Fruit fly (Drosophila melanogaster): ENCODE results near the gene muc.
A peak's percentile ranks its signal among the peaks of the same experiment; 100 is the strongest.

Gene muc

DNA sequence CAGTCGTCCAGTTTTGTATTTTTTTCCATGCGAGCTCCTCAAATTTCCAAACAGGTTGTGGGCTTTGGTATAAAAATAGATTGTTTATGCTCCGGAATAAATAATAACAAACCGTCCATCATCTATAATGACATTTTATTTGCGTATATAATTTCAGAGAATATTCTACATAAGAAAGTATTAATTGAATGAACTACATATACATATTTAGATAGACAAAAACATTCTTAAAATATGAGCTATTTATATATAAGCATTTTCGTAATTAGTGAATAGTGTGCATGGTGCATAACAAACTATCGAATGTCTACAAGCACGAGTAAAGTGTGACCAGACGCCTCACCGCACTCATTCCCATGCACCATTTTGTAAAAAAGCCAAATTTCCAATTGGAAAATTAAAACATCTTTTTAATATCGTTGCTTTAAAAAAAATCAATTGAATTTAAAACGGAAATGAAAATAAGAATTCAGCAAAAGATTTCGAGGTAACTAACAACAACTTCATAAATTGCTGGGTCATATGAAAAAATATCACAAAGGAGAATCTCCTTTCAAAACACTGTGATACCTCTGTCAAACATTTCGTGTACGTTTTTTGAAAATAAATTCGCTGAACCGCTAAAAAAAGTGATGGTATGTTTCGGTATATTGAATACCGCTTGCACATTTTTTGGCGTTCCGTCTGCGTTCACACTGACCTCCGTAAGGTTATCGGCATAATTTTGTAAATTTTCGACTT, at the start of gene muc (continued):
- TF ChIP-seq CG34224 (GFP tag; IDR thresholded peaks at IDR 0.05; ENCODE audit: partially characterized antibody) (no peak), Ptx1 (GFP tag; IDR thresholded peaks at IDR 0.05) (peak; percentile 27; the same call in 1 of the 2 replicates), CkIIα-i1 (GFP tag; IDR thresholded peaks at IDR 0.05) (no peak), gcm (GFP tag; optimal IDR thresholded peaks at IDR 0.05) (no peak), Pdp1 (GFP tag; optimal IDR thresholded peaks at IDR 0.05) (peak; percentile 28 to 38), ken (GFP tag; IDR thresholded peaks at IDR 0.05) (0 out of 3 replicates have a peak, but pooled peaks have one; percentile 8), BEAF-32 (GFP tag; optimal IDR thresholded peaks at IDR 0.05) (peak; percentile 86), tgo (GFP tag; IDR thresholded peaks at IDR 0.05) (peak; percentile 52), CG4328 (GFP tag; optimal IDR thresholded peaks at IDR 0.05) (no peak), nerfin-1 (tag; optimal IDR thresholded peaks at IDR 0.05) (peak; percentile 40), CG15073 (GFP tag; optimal IDR thresholded peaks at IDR 0.05) (no peak), HLH4C (GFP tag; IDR thresholded peaks at IDR 0.05; ENCODE audit: partially characterized antibody) (0 out of 3 replicates have a peak, but pooled peaks have one; percentile 30), CG8478 (optimal IDR thresholded peaks at IDR 0.05) (no peak), chm (GFP tag; IDR thresholded peaks at IDR 0.05) (peak; percentile 59; the same call in 1 of the 2 replicates), CG14050 (GFP tag; IDR thresholded peaks at IDR 0.05) (no peak), Lpt (GFP tag; optimal IDR thresholded peaks at IDR 0.05) (no peak), Gug (GFP tag; IDR thresholded peaks at IDR 0.05) (0 out of 4 replicates have a peak, but pooled peaks have one; percentile 17), CG13424 (tag; optimal IDR thresholded peaks at IDR 0.05) (peak; percentile 48), CG3995 (GFP tag; optimal IDR thresholded peaks at IDR 0.05) (peak; percentile 3), toy (GFP tag; IDR thresholded peaks at IDR 0.05) (no peak), Fer3 (tag; optimal IDR thresholded peaks at IDR 0.05) (peak; percentile 44), CG13624 (GFP tag; optimal IDR thresholded peaks at IDR 0.05) (peak; percentile 15), ap (GFP tag; IDR thresholded peaks at IDR 0.05) (no peak), CG10959 (GFP tag; IDR thresholded peaks at IDR 0.05) (no peak), chif (GFP tag; optimal IDR thresholded peaks at IDR 0.05) (peak in 1 of 2 experiments; percentile 60), CG9609 (GFP tag; optimal IDR thresholded peaks at IDR 0.05) (peak; percentile 38), CG4854 (GFP tag; optimal IDR thresholded peaks at IDR 0.05) (no peak), CG1647 (GFP tag; optimal IDR thresholded peaks at IDR 0.05) (no peak), mam (GFP tag; optimal IDR thresholded peaks at IDR 0.05) (peak; percentile 52), Atf6 (GFP tag; IDR thresholded peaks at IDR 0.05) (0 out of 2 replicates have a peak, but pooled peaks have one; percentile 38), C15 (GFP tag; IDR thresholded peaks at IDR 0.05) (no peak), eyg (GFP tag; optimal IDR thresholded peaks at IDR 0.05) (no peak), ash1 (GFP tag; optimal IDR thresholded peaks at IDR 0.05) (no peak), ham (GFP tag; IDR thresholded peaks at IDR 0.05) (no peak)

- no peak for TF ChIP-seq CG9437 (GFP tag; optimal IDR thresholded peaks at IDR 0.05)
- no peak for TF ChIP-seq CG32767 (GFP tag; IDR thresholded peaks at IDR 0.05)
Measured at dm6 chr2L:7377402-7377801, 49.3 kb upstream of the muc start, which contains the start of gene ninaC. TSS of gene ninaC (plus strand) at chr2L:7377702.

DNA sequence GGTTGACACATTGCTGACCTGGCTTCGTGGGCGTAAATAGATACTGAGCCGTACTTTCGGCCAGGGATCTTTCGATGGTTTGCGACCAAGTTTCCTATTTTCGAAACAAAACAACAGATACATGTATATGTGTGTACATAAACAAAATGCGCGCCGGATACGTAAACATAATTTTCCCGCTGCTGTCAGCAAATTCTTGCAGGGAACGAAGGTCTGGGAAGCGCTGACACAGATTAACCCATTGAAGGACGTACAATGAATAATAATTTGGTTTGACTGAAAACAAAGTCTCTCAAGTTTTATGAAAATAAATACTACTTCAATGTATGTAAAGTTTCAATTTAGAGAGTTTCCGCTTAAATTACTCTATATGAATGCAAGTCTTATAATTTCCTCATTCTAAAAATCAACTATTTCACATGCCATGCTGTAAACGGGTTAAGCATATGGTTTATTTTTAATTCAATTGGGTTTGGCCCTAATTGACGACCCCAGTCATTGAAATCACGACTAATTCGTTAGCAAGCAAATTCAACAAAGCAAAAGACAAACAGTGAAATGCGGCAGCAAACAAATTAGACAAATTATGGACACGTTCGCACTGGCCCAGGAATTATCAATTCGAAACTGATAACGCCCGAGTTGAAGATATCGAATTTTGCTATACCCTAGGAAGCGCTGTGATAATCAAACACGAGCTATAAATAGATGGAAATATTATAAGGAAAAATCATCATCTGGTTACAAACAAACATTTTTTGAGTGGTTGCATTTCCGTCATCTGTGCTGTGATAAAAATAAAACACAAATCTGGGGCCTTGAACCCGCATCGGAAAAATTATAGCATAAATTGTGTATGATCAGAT, 39.9 kb upstream of the muc start:
- TF ChIP-seq chinmo (GFP tag; IDR thresholded peaks at IDR 0.05; ENCODE audit: partially characterized antibody) (0 out of 4 replicates have a peak, but pooled peaks have one; percentile 30), Max (GFP tag; optimal IDR thresholded peaks at IDR 0.05) (no peak), Hr39 (optimal IDR thresholded peaks at IDR 0.05) (no peak), CG6813 (GFP tag; optimal IDR thresholded peaks at IDR 0.05) (peak; percentile 17), hkb (optimal IDR thresholded peaks at IDR 0.05) (no peak), hkb (GFP tag; IDR thresholded peaks at IDR 0.05) (0 out of 2 replicates have a peak, but pooled peaks have one; percentile 15), D19B (GFP tag; optimal IDR thresholded peaks at IDR 0.05) (peak; percentile 77), p53 (GFP tag; optimal IDR thresholded peaks at IDR 0.05) (no peak), Xrp1 (GFP tag; IDR thresholded peaks at IDR 0.05) (peak; percentile 13; the same call in 1 of the 2 replicates), bsh (GFP tag; optimal IDR thresholded peaks at IDR 0.05) (peak in 1 of 2 experiments; percentile 22), br (optimal IDR thresholded peaks at IDR 0.05) (no peak), CG7987 (GFP tag; optimal IDR thresholded peaks at IDR 0.05) (peak; percentile 10)

Measured in whole organism, embryonic.